Worm (Caenorhabditis elegans) whole organism, L4 larva: ENCODE results near the gene zig-2.

ENCODE experiments used
- F49E8.2 ChIP-seq: sonication (generic microtip); optimal IDR thresholded peaks from 2 replicates; lab custom pipeline; 2016; ENCODE audit warnings: missing compliant biosample characterization, mild to moderate bottlenecking, missing genetic modification characterization, borderline replicate concordance
- R02D3.7 ChIP-seq: fragments of 150-350 bp; sonication (generic microtip); optimal IDR thresholded peaks from 3 replicates; lab custom pipeline; 2014; ENCODE audit warnings: missing biosample characterization, missing genetic modification characterization
- T26A8.4 ChIP-seq: fragments of 200-800 bp; sonication (Bioruptor generic); IDR thresholded peaks from 2 replicates; pipeline ENCODE4 v1.3.6; 2022; ENCODE audit warnings: missing genetic modification characterization, missing compliant biosample characterization
- Y48G9A.11 ChIP-seq: fragments of 200-800 bp; sonication (Bioruptor generic); IDR thresholded peaks from 2 replicates; pipeline ENCODE4 v1.3.6; 2022; ENCODE audit warnings: missing genetic modification reagents, missing genetic modification characterization, missing compliant biosample characterization
- Y5F2A.4 ChIP-seq: fragments of 200-800 bp; sonication (Bioruptor generic); optimal IDR thresholded peaks from 2 replicates; lab custom pipeline; 2018; ENCODE audit warnings: mild to moderate bottlenecking, missing genetic modification characterization, missing compliant biosample characterization
- aha-1 ChIP-seq: fragments of 150-350 bp; peaks from one replicate; lab custom pipeline; 2014; ENCODE audit warnings: missing biosample characterization, missing genetic modification characterization
- ceh-20 ChIP-seq: fragments of 200-800 bp; sonication (Bioruptor generic); IDR thresholded peaks from 2 replicates; pipeline ENCODE4 v1.3.6; 2022; ENCODE audit warnings: missing genetic modification reagents, missing genetic modification characterization, missing compliant biosample characterization
- ceh-28 ChIP-seq: fragments of 150-350 bp; optimal IDR thresholded peaks from 2 replicates; lab custom pipeline; 2014; ENCODE audit warnings: missing biosample characterization, missing genetic modification reagents, missing genetic modification characterization
- ceh-44 ChIP-seq: fragments of 200-800 bp; sonication (Bioruptor generic); IDR thresholded peaks from 2 replicates; pipeline ENCODE4 v1.3.6; 2022; ENCODE audit warnings: missing genetic modification reagents, missing genetic modification characterization, missing compliant biosample characterization
- ces-1 ChIP-seq: fragments of 150-350 bp; sonication (generic microtip); optimal IDR thresholded peaks from 4 replicates; lab custom pipeline; 2014; ENCODE audit warnings: missing biosample characterization, missing genetic modification reagents, missing genetic modification characterization
- ctbp-1 ChIP-seq: fragments of 200-800 bp; sonication (Bioruptor generic); IDR thresholded peaks from 2 replicates; pipeline ENCODE4 v1.3.6; 2022; ENCODE audit warnings: missing genetic modification reagents, missing genetic modification characterization, missing compliant biosample characterization
- daf-8 ChIP-seq: fragments of 200-800 bp; sonication (Bioruptor generic); IDR thresholded peaks from 2 replicates; pipeline ENCODE4 v1.3.6; 2022; ENCODE audit warnings: missing genetic modification characterization, missing compliant biosample characterization
- dmd-6 ChIP-seq: fragments of 200-800 bp; sonication (Bioruptor generic); IDR thresholded peaks from 2 replicates; pipeline ENCODE4 v1.3.6; 2022; ENCODE audit warnings: missing genetic modification reagents, missing genetic modification characterization, missing compliant biosample characterization
- dmd-8 ChIP-seq: fragments of 200-800 bp; sonication (Bioruptor generic); IDR thresholded peaks from 2 replicates; pipeline ENCODE4 v1.3.6; 2022; ENCODE audit warnings: missing genetic modification characterization, missing compliant biosample characterization
- duxl-1 ChIP-seq: sonication (generic microtip); optimal IDR thresholded peaks from 2 replicates; lab custom pipeline; 2016; ENCODE audit warnings: mild to moderate bottlenecking, missing genetic modification characterization, moderate library complexity, missing compliant biosample characterization; ENCODE audit not compliant: poor library complexity
- egl-43 ChIP-seq: fragments of 200-800 bp; sonication (Bioruptor generic); IDR thresholded peaks from 2 replicates; pipeline ENCODE4 v1.3.6; 2022; ENCODE audit warnings: missing genetic modification reagents, missing genetic modification characterization, missing compliant biosample characterization
- hmg-1.1 ChIP-seq: fragments of 200-800 bp; sonication (Bioruptor generic); IDR thresholded peaks from 2 replicates; pipeline ENCODE4 v1.3.6; 2022; ENCODE audit warnings: missing genetic modification reagents, missing genetic modification characterization, missing compliant biosample characterization
- jun-1 ChIP-seq: fragments of 150-350 bp; optimal IDR thresholded peaks from 2 replicates; lab custom pipeline; 2014; ENCODE audit warnings: missing biosample characterization, missing genetic modification reagents, missing genetic modification characterization
- lin-15B ChIP-seq: fragments of 150-350 bp; sonication (generic microtip); optimal IDR thresholded peaks from 3 replicates; lab custom pipeline; 2014; ENCODE audit warnings: missing biosample characterization, missing genetic modification characterization
- lin-29 ChIP-seq: fragments of 200-800 bp; sonication (Bioruptor generic); IDR thresholded peaks from 2 replicates; pipeline ENCODE4 v1.3.6; 2022; ENCODE audit warnings: missing genetic modification reagents, missing genetic modification characterization, missing compliant biosample characterization
- lir-3 ChIP-seq: sonication (generic microtip); optimal IDR thresholded peaks from 2 replicates; lab custom pipeline; 2016; ENCODE audit warnings: mild to moderate bottlenecking, missing genetic modification characterization, missing compliant biosample characterization
- lsy-2 ChIP-seq, 2 experiments: fragments of 150-350 bp in 1 of 2; sonication (generic microtip) in 1 of 2; optimal IDR thresholded peaks; 2 replicates each; lab custom pipeline; 2014 to 2017; ENCODE audit warnings: missing biosample characterization in 2 of 2, missing genetic modification characterization in 2 of 2
- madf-9 ChIP-seq: fragments of 200-800 bp; sonication (Bioruptor generic); conservative IDR thresholded peaks from 2 replicates; pipeline ENCODE4 v1.3.6; 2022; ENCODE audit warnings: missing genetic modification reagents, missing genetic modification characterization, missing compliant biosample characterization
- nhr-102 ChIP-seq: sonication (generic microtip); optimal IDR thresholded peaks from 2 replicates; lab custom pipeline; 2016; ENCODE audit warnings: mild to moderate bottlenecking, missing genetic modification characterization, moderate library complexity, missing compliant biosample characterization
- nhr-25 ChIP-seq: sonication (generic microtip); optimal IDR thresholded peaks from 2 replicates; lab custom pipeline; 2017; ENCODE audit warnings: missing genetic modification characterization, mild to moderate bottlenecking, missing compliant biosample characterization, antibody characterized with exemption, moderate library complexity, borderline replicate concordance; ENCODE audit not compliant: insufficient read depth
- pha-4 ChIP-seq, 2 experiments: fragments of 150-350 bp in 1 of 2; fragments of 200-800 bp in 1 of 2; sonication (Bioruptor generic) in 1 of 2; IDR thresholded peaks in 1 of 2; optimal IDR thresholded peaks in 1 of 2; 2 replicates each; pipeline versions ENCODE4 v1.3.6 to Lab custom; 2014 to 2022; ENCODE audit warnings: missing genetic modification characterization in 2 of 2, missing genetic modification reagents in 2 of 2, missing biosample characterization in 1 of 2, missing compliant biosample characterization in 1 of 2
- pqm-1 ChIP-seq: sonication (generic microtip); optimal IDR thresholded peaks from 2 replicates; lab custom pipeline; 2017; ENCODE audit warnings: missing biosample characterization, missing genetic modification characterization
- sdz-12 ChIP-seq: fragments of 200-800 bp; sonication (Bioruptor generic); optimal IDR thresholded peaks from 2 replicates; lab custom pipeline; 2018; ENCODE audit warnings: mild to moderate bottlenecking, missing genetic modification characterization, missing compliant biosample characterization
- skn-1 ChIP-seq: fragments of 150-350 bp; optimal IDR thresholded peaks from 2 replicates; lab custom pipeline; 2014; ENCODE audit warnings: missing biosample characterization, missing genetic modification characterization
- spr-3 ChIP-seq: fragments of 200-800 bp; sonication (Bioruptor generic); optimal IDR thresholded peaks from 2 replicates; lab custom pipeline; 2018; ENCODE audit warnings: mild to moderate bottlenecking, missing genetic modification characterization, missing compliant biosample characterization
- unc-130 ChIP-seq: sonication (generic microtip); optimal IDR thresholded peaks from 2 replicates; lab custom pipeline; 2016; ENCODE audit warnings: missing genetic modification reagents, missing genetic modification characterization, missing compliant biosample characterization
- unc-62 ChIP-seq, 3 experiments: fragments of 150-350 bp in 1 of 3; sonication (generic microtip); optimal IDR thresholded peaks in 2 of 3; peaks in 1 of 3; 1 replicate in 1 of 3; 2 replicates in 2 of 3; lab custom pipeline; 2014 to 2017; ENCODE audit warnings: missing biosample characterization in 3 of 3, missing genetic modification characterization in 3 of 3, missing genetic modification reagents in 3 of 3, missing genotype in 1 of 3
- vab-7 ChIP-seq: fragments of 200-800 bp; sonication (Bioruptor generic); IDR thresholded peaks from 2 replicates; pipeline ENCODE4 v1.3.6; 2022; ENCODE audit warnings: missing genetic modification reagents, missing genetic modification characterization, missing compliant biosample characterization
- zag-1 ChIP-seq: fragments of 150-350 bp; optimal IDR thresholded peaks from 2 replicates; lab custom pipeline; 2014; ENCODE audit warnings: missing biosample characterization, missing genetic modification characterization
- zip-2 ChIP-seq: fragments of 150-350 bp; optimal IDR thresholded peaks from 2 replicates; lab custom pipeline; 2014; ENCODE audit warnings: missing biosample characterization, missing genetic modification characterization
- ztf-11 ChIP-seq: fragments of 150-350 bp; optimal IDR thresholded peaks from 2 replicates; lab custom pipeline; 2014; ENCODE audit warnings: missing biosample characterization, missing genetic modification characterization

Gene zig-2

ce11 chrX:12362951-12363486, 21.8 kb upstream of the zig-2 start (continued):
- TF ChIP-seq duxl-1 (tag; lab: Kevin White, UChicago): peak; percentile 98
- peak; percentile 99 for TF ChIP-seq aha-1 (tag; lab: Kevin White, UChicago)
- TF ChIP-seq ceh-20 (GFP tag; lab: Robert Waterston, UW): peak; percentile 97
- TF ChIP-seq dmd-6: peak; percentile 97
- peak; percentile 41 for TF ChIP-seq skn-1 (tag; lab: Kevin White, UChicago)

ce11 chrX:12360444-12360843, 19.2 kb upstream of the zig-2 start, which contains the start of the genes nspc-15 and F19H6.6:
Gene nspc-15 (plus strand): TSS chrX:12360744.
Gene F19H6.6 (plus strand): TSS chrX:12360827.
- no peak for TF ChIP-seq lir-3 (tag; lab: Kevin White, UChicago)
- no peak for TF ChIP-seq pqm-1 (tag; lab: Kevin White, UChicago)
- no peak for TF ChIP-seq ztf-11 (tag; lab: Kevin White, UChicago)
- no peak for TF ChIP-seq spr-3
- no peak for TF ChIP-seq skn-1 (tag; lab: Kevin White, UChicago)
- no peak for TF ChIP-seq Y48G9A.11 (GFP tag; lab: Robert Waterston, UW)
- TF ChIP-seq R02D3.7 (tag; lab: Kevin White, UChicago): no peak
- TF ChIP-seq ceh-28: no peak
- no peak for TF ChIP-seq madf-9 (GFP tag; lab: Robert Waterston, UW)
- no peak for TF ChIP-seq zip-2 (tag; lab: Kevin White, UChicago)
- no peak for TF ChIP-seq ctbp-1 (GFP tag; lab: Robert Waterston, UW)
- no peak for TF ChIP-seq T26A8.4 (GFP tag; lab: Robert Waterston, UW)
- TF ChIP-seq jun-1 (tag; lab: Kevin White, UChicago): no peak
- no peak for TF ChIP-seq ces-1
- no peak for TF ChIP-seq lin-29 (GFP tag; lab: Robert Waterston, UW)
- no peak for TF ChIP-seq ceh-20 (GFP tag; lab: Robert Waterston, UW)
- no peak for TF ChIP-seq dmd-8 (GFP tag; lab: Robert Waterston, UW)
- no peak for TF ChIP-seq unc-130 (GFP tag; lab: Kevin White, UChicago)
- TF ChIP-seq, all 104 proteins: peak for 0

ce11 chrX:12358957-12359356, 17.7 kb upstream of the zig-2 start, which contains the start of gene nspc-14:
Gene nspc-14 (minus strand): TSS chrX:12359057.
- TF ChIP-seq daf-8 (GFP tag; lab: Robert Waterston, UW): no peak
- TF ChIP-seq nhr-102 (tag; lab: Kevin White, UChicago): no peak
- no peak for TF ChIP-seq ceh-20 (GFP tag; lab: Robert Waterston, UW)
- TF ChIP-seq nhr-25: no peak
- no peak for TF ChIP-seq egl-43
- no peak for TF ChIP-seq pha-4 (GFP tag; IDR thresholded peaks at IDR 0.05; lab: Robert Waterston, UW)
- TF ChIP-seq pha-4 (tag; optimal IDR thresholded peaks at IDR 0.05; lab: Kevin White, UChicago): no peak
- no peak for TF ChIP-seq Y5F2A.4 (GFP tag; lab: Kevin White, UChicago)
- no peak for TF ChIP-seq lsy-2 (tag; optimal IDR thresholded peaks at IDR 0.05; lab: Kevin White, UChicago)

- no peak for TF ChIP-seq vab-7 (GFP tag; lab: Robert Waterston, UW)
- peak in 1 of 2 experiments; percentile 12 for TF ChIP-seq unc-62 (GFP tag; optimal IDR thresholded peaks at IDR 0.05 in 1 of 2; lab: Kevin White, UChicago)
- no peak for TF ChIP-seq unc-62 (tag; optimal IDR thresholded peaks at IDR 0.05; lab: Kevin White, UChicago)
These were observed 15.9 kb upstream of the zig-2 start, which contains the start of gene nspc-13 for ce11 chrX:12357127-12357526. Gene nspc-13 (plus strand): TSS chrX:12357427.

- TF ChIP-seq F49E8.2 (no peak), lin-15B (tag; lab: Kevin White, UChicago) (no peak), zag-1 (no peak), pha-4 (GFP tag; IDR thresholded peaks at IDR 0.05; lab: Robert Waterston, UW) (no peak), pha-4 (tag; optimal IDR thresholded peaks at IDR 0.05; lab: Kevin White, UChicago) (no peak), daf-8 (GFP tag; lab: Robert Waterston, UW) (no peak), ceh-44 (no peak), sdz-12 (no peak), hmg-1.1 (GFP tag; lab: Robert Waterston, UW) (no peak), aha-1 (tag; lab: Kevin White, UChicago) (no peak)
These were observed 15.3 kb upstream of the zig-2 start, which contains the start of gene nspc-12 for ce11 chrX:12356581-12356980. Gene nspc-12 (minus strand): TSS chrX:12356681.
